Fruit fly (Drosophila melanogaster): ENCODE measurements around the gene CG14718.
A peak's percentile ranks its signal among the peaks of the same experiment; 100 is the strongest.

Gene CG14718

DNA sequence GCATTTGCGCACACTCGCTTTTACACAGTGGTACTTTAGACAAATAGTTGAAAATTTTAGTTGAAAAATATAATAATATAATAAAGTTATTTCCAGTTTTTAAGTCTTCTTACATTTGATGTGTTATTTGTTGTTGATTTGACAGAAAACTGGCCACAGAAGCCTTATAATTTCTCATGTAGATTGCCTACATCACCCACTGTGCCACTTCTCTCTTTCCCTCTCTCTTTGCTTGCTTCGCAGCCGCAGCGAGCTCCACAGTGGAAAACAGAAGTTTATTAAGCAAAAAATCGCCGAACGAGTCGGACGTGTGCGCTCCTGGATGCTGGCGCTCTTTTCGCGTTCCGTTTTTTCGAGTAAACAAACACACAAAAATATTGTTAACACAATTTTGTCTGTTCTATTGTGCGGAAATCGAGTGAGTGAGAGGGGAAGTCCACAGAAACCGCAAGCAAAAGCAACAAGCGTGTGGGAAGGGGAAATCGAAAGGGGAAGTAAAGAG, 44.5 kb upstream of the CG14718 start, which contains the start of gene CG42327 (continued):
- TF ChIP-seq CG11902 (GFP tag; optimal IDR thresholded peaks at IDR 0.05) (peak; percentile 81), Hr4 (GFP tag; optimal IDR thresholded peaks at IDR 0.05) (peak; percentile 97), svp (GFP tag) (peak; percentile 96), CG4318 (GFP tag; optimal IDR thresholded peaks at IDR 0.05) (peak; percentile 97), Met (GFP tag; optimal IDR thresholded peaks at IDR 0.05) (peak; percentile 94), pdm3 (GFP tag; optimal IDR thresholded peaks at IDR 0.05) (peak; percentile 95), CG15336 (GFP tag; IDR thresholded peaks at IDR 0.05) (peak; percentile 99), CG10669 (GFP tag; optimal IDR thresholded peaks at IDR 0.05) (peak; percentile 93), CG31627 (GFP tag; optimal IDR thresholded peaks at IDR 0.05) (peak; percentile 90), Sox15 (GFP tag; optimal IDR thresholded peaks at IDR 0.05) (peak; percentile 80), dac (GFP tag; optimal IDR thresholded peaks at IDR 0.05) (peak; percentile 97), Hr38 (GFP tag; optimal IDR thresholded peaks at IDR 0.05) (no peak), CG6163 (GFP tag; IDR thresholded peaks at IDR 0.05) (peak; percentile 99), CG10631 (GFP tag; optimal IDR thresholded peaks at IDR 0.05) (peak; percentile 97), CG7368 (GFP tag; optimal IDR thresholded peaks at IDR 0.05) (peak; percentile 95)

DNA sequence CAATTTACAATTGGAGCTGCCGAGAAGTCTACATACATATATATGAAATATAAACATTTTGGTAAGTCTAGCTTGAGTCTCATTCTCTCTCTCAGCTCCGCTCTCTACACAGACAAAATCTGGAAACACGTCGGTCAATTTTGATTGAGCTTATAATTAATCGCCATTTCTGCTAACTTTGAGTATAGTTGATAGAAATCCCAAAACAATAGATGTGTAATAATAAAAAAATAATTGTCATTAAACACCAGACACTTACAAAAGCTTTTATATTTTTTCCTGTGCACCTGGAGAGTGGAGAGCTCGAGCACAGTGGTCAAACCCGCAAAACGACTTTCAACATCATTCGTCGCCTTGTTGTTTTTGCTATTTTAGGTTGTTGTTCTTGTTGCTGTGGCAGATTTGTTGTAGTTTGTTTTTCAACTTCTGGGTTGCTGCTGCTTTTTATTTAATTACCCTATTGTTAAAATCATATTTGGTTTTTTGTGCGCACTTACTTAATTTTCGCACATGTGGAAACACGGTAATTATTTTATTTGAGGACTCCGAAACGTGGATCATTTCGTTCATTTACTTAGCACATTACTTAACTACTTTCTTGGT, 43.7 kb upstream of the CG14718 start:
- TF ChIP-seq CG10631 (GFP tag; optimal IDR thresholded peaks at IDR 0.05), result peak; percentile 99
- TF ChIP-seq esn (GFP tag; optimal IDR thresholded peaks at IDR 0.05), result peak; percentile 99
- peak; percentile 99 for TF ChIP-seq CG10669 (GFP tag; optimal IDR thresholded peaks at IDR 0.05)
- TF ChIP-seq dac (GFP tag; optimal IDR thresholded peaks at IDR 0.05), result peak; percentile 97
- TF ChIP-seq CG6792 (GFP tag; optimal IDR thresholded peaks at IDR 0.05), result peak; percentile 99
- TF ChIP-seq cyc (GFP tag; optimal IDR thresholded peaks at IDR 0.05), result peak; percentile 98
- peak; percentile 98 for TF ChIP-seq CG11762 (GFP tag; optimal IDR thresholded peaks at IDR 0.05; ENCODE audit: insufficient read depth)
- peak; percentile 83 for TF ChIP-seq Hr38 (GFP tag; optimal IDR thresholded peaks at IDR 0.05)
- TF ChIP-seq Hr4 (GFP tag; optimal IDR thresholded peaks at IDR 0.05), result peak; percentile 99
- peak; percentile 99 for TF ChIP-seq eg (GFP tag; IDR thresholded peaks at IDR 0.05)
- TF ChIP-seq Sox15 (GFP tag; optimal IDR thresholded peaks at IDR 0.05), result peak; percentile 98
- peak; percentile 98 for TF ChIP-seq salr (GFP tag; optimal IDR thresholded peaks at IDR 0.05)
- TF ChIP-seq CG8632 (GFP tag; optimal IDR thresholded peaks at IDR 0.05), result peak; percentile 99
- TF ChIP-seq CG1621 (tag; optimal IDR thresholded peaks at IDR 0.05), result peak; percentile 98
- TF ChIP-seq Blimp-1 (GFP tag; optimal IDR thresholded peaks at IDR 0.05), result peak; percentile 86
- TF ChIP-seq fd59A (GFP tag; optimal IDR thresholded peaks at IDR 0.05), result peak; percentile 99
- TF ChIP-seq Ets96B (tag; optimal IDR thresholded peaks at IDR 0.05), result peak; percentile 99
- peak; percentile 100 for TF ChIP-seq Eip78C (GFP tag)
- peak; percentile 99 for TF ChIP-seq net (GFP tag; optimal IDR thresholded peaks at IDR 0.05)
- peak; percentile 99 for TF ChIP-seq CG3032 (tag; optimal IDR thresholded peaks at IDR 0.05)
- peak; percentile 95 for TF ChIP-seq fd85E (GFP tag; optimal IDR thresholded peaks at IDR 0.05)
- TF ChIP-seq CG11902 (GFP tag; optimal IDR thresholded peaks at IDR 0.05), result peak; percentile 98
- peak; percentile 99 for TF ChIP-seq CG32006 (GFP tag; optimal IDR thresholded peaks at IDR 0.05)
- peak; percentile 99 for TF ChIP-seq svp (GFP tag)
- TF ChIP-seq CG8319 (GFP tag; optimal IDR thresholded peaks at IDR 0.05), result peak; percentile 98
- TF ChIP-seq CG34406 (GFP tag; optimal IDR thresholded peaks at IDR 0.05), result peak; percentile 98
- peak; percentile 99 for TF ChIP-seq CG7368 (GFP tag; optimal IDR thresholded peaks at IDR 0.05)
- TF ChIP-seq spab (GFP tag; optimal IDR thresholded peaks at IDR 0.05), result peak; percentile 99
- peak; percentile 99 for TF ChIP-seq acj6 (GFP tag; optimal IDR thresholded peaks at IDR 0.05)
- peak; percentile 96 for TF ChIP-seq Eip93F (GFP tag; optimal IDR thresholded peaks at IDR 0.05)
- peak; percentile 99 for TF ChIP-seq lz (GFP tag; optimal IDR thresholded peaks at IDR 0.05)
- TF ChIP-seq CG9139 (GFP tag; optimal IDR thresholded peaks at IDR 0.05), result peak; percentile 97
- peak; percentile 98 for TF ChIP-seq CG4318 (GFP tag; optimal IDR thresholded peaks at IDR 0.05)
- peak; percentile 99 for TF ChIP-seq CG6163 (GFP tag; IDR thresholded peaks at IDR 0.05)
- TF ChIP-seq vri (GFP tag; optimal IDR thresholded peaks at IDR 0.05), result peak; percentile 98
- peak; percentile 99 for TF ChIP-seq CG3919 (GFP tag; optimal IDR thresholded peaks at IDR 0.05)
- TF ChIP-seq OdsH (GFP tag; optimal IDR thresholded peaks at IDR 0.05), result peak; percentile 99
- peak; percentile 98 for TF ChIP-seq dsx (GFP tag; optimal IDR thresholded peaks at IDR 0.05; ENCODE audit: poor library complexity, severe bottlenecking)
- TF ChIP-seq topi (GFP tag; optimal IDR thresholded peaks at IDR 0.05), result peak; percentile 99
- TF ChIP-seq CG8119 (GFP tag; IDR thresholded peaks at IDR 0.05), result peak; percentile 99
- TF ChIP-seq Eip75B (GFP tag; optimal IDR thresholded peaks at IDR 0.05), result peak; percentile 99
- peak; percentile 99 for TF ChIP-seq Met (GFP tag; optimal IDR thresholded peaks at IDR 0.05)
- peak; percentile 98 for TF ChIP-seq Gug (GFP tag; IDR thresholded peaks at IDR 0.05)
- TF ChIP-seq Hr39 (GFP tag; optimal IDR thresholded peaks at IDR 0.05), result peak; percentile 98

Measured in whole organism, prepupa.